Fruit fly (Drosophila melanogaster) whole organism, embryonic: ENCODE measurements around the gene Txl.

Source experiments
- Atf-2 ChIP-seq: fragments of 200-800 bp; sonication (Bioruptor generic); optimal IDR thresholded peaks from 2 replicates; lab custom pipeline; 2016; ENCODE audit warnings: missing biosample characterization, missing genetic modification characterization
- CG11560 ChIP-seq: fragments of 200-800 bp; sonication (Bioruptor generic); IDR thresholded peaks from 3 replicates; pipeline ENCODE4 v1.3.6; 2022; ENCODE audit warnings: missing biosample characterization, missing genetic modification characterization
- CG11723 ChIP-seq: fragments of 200-800 bp; sonication (Bioruptor generic); optimal IDR thresholded peaks from 2 replicates; lab custom pipeline; 2017; ENCODE audit warnings: missing biosample characterization, mild to moderate bottlenecking, missing genetic modification characterization
- CG13894 ChIP-seq: fragments of 200-800 bp; sonication (Bioruptor generic); optimal IDR thresholded peaks from 3 replicates; lab custom pipeline; 2018; ENCODE audit warnings: missing biosample characterization, mild to moderate bottlenecking, missing genetic modification characterization, moderate library complexity
- CG14667 ChIP-seq: fragments of 200-800 bp; sonication (Bioruptor generic); IDR thresholded peaks from 2 replicates; pipeline ENCODE4 v1.3.6; 2022; ENCODE audit warnings: missing biosample characterization, missing genetic modification characterization
- CG15601 ChIP-seq: fragments of 200-800 bp; sonication (Bioruptor generic); optimal IDR thresholded peaks from 3 replicates; lab custom pipeline; 2019; ENCODE audit warnings: missing biosample characterization, mild to moderate bottlenecking, missing genetic modification characterization, moderate library complexity
- CG1603 ChIP-seq: fragments of 200-800 bp; sonication (Bioruptor generic); optimal IDR thresholded peaks from 2 replicates; lab custom pipeline; 2019; ENCODE audit warnings: missing biosample characterization, mild to moderate bottlenecking, missing genetic modification characterization, moderate library complexity
- CG17912 ChIP-seq: fragments of 200-800 bp; sonication (Bioruptor generic); optimal IDR thresholded peaks from 2 replicates; lab custom pipeline; 2018; ENCODE audit warnings: missing biosample characterization, mild to moderate bottlenecking, missing genetic modification characterization
- CG1792 ChIP-seq: fragments of 200-800 bp; sonication (Bioruptor generic); optimal IDR thresholded peaks from 2 replicates; lab custom pipeline; 2016; ENCODE audit warnings: missing biosample characterization, missing genetic modification characterization
- CG1832 ChIP-seq: fragments of 200-800 bp; sonication (Bioruptor generic); optimal IDR thresholded peaks from 2 replicates; lab custom pipeline; 2017; ENCODE audit warnings: missing biosample characterization, mild to moderate bottlenecking, missing genetic modification characterization, inconsistent platforms
- CG2116 ChIP-seq: fragments of 200-800 bp; sonication (Bioruptor generic); optimal IDR thresholded peaks from 3 replicates; lab custom pipeline; 2018; ENCODE audit warnings: missing biosample characterization, mild to moderate bottlenecking, missing genetic modification characterization
- CG2199 ChIP-seq: fragments of 200-800 bp; sonication (Bioruptor generic); IDR thresholded peaks from 3 replicates; pipeline ENCODE4 v1.3.6; 2022; ENCODE audit warnings: missing biosample characterization, missing genetic modification characterization
- CG2875 ChIP-seq: fragments of 200-800 bp; sonication (Bioruptor generic); optimal IDR thresholded peaks from 2 replicates; lab custom pipeline; 2017; ENCODE audit warnings: missing biosample characterization, mild to moderate bottlenecking, missing genetic modification characterization, missing genetic modification reagents
- CG31388 ChIP-seq: fragments of 200-800 bp; sonication (Bioruptor generic); optimal IDR thresholded peaks from 2 replicates; lab custom pipeline; 2016; ENCODE audit warnings: missing biosample characterization, missing genetic modification characterization
- CG3281 ChIP-seq: fragments of 200-800 bp; sonication (Bioruptor generic); optimal IDR thresholded peaks from 3 replicates; lab custom pipeline; 2017; ENCODE audit warnings: missing biosample characterization, mild to moderate bottlenecking, missing genetic modification characterization
- CG4424 ChIP-seq: fragments of 200-800 bp; sonication (Bioruptor generic); optimal IDR thresholded peaks from 3 replicates; lab custom pipeline; 2016; ENCODE audit warnings: missing biosample characterization, missing genetic modification characterization
- CG4854 ChIP-seq: fragments of 200-800 bp; sonication (Bioruptor generic); optimal IDR thresholded peaks from 2 replicates; lab custom pipeline; 2016; ENCODE audit warnings: missing biosample characterization, missing genetic modification characterization, inconsistent platforms
- CG5245 ChIP-seq: fragments of 200-800 bp; sonication (Bioruptor generic); optimal IDR thresholded peaks from 3 replicates; lab custom pipeline; 2016; ENCODE audit warnings: missing biosample characterization, missing genetic modification characterization
- CG7745 ChIP-seq: fragments of 200-800 bp; sonication (Bioruptor generic); optimal IDR thresholded peaks from 2 replicates; lab custom pipeline; 2018; ENCODE audit warnings: missing biosample characterization, mild to moderate bottlenecking, missing genetic modification characterization, moderate library complexity
- CG9215 ChIP-seq: fragments of 200-800 bp; sonication (Bioruptor generic); IDR thresholded peaks from 2 replicates; pipeline ENCODE4 v1.3.6; 2022; ENCODE audit warnings: missing biosample characterization, missing genetic modification characterization
- CrebB ChIP-seq: fragments of 200-800 bp; sonication (Bioruptor generic); optimal IDR thresholded peaks from 3 replicates; lab custom pipeline; 2018; ENCODE audit warnings: missing biosample characterization, mild to moderate bottlenecking, missing genetic modification characterization
- D19B ChIP-seq: fragments of 200-800 bp; sonication (Bioruptor generic); optimal IDR thresholded peaks from 2 replicates; lab custom pipeline; 2017; ENCODE audit warnings: missing biosample characterization, mild to moderate bottlenecking, missing genetic modification characterization
- Dll ChIP-seq: fragments of 200-800 bp; sonication (Bioruptor generic); IDR thresholded peaks from 4 replicates; pipeline ENCODE4 v1.3.6; 2022; ENCODE audit warnings: missing biosample characterization, missing genetic modification characterization; ENCODE audit not compliant: partially characterized antibody
- HLH3B ChIP-seq: fragments of 200-800 bp; sonication (Bioruptor generic); IDR thresholded peaks from 2 replicates; pipeline ENCODE4 v1.3.6; 2022; ENCODE audit warnings: missing biosample characterization, missing genetic modification characterization
- NC2α ChIP-seq: fragments of 200-800 bp; sonication (Bioruptor generic); optimal IDR thresholded peaks from 2 replicates; lab custom pipeline; 2016; ENCODE audit warnings: missing biosample characterization, missing genetic modification characterization
- Rfx ChIP-seq: fragments of 200-800 bp; sonication (Bioruptor generic); IDR thresholded peaks from 2 replicates; pipeline ENCODE4 v1.3.6; 2022; ENCODE audit warnings: missing biosample characterization, missing genetic modification characterization
- Six4 ChIP-seq: fragments of 200-800 bp; sonication (Bioruptor generic); optimal IDR thresholded peaks from 2 replicates; lab custom pipeline; 2016; ENCODE audit warnings: missing biosample characterization, missing genetic modification characterization
- Sox102F ChIP-seq: fragments of 200-800 bp; sonication (Bioruptor generic); optimal IDR thresholded peaks from 2 replicates; lab custom pipeline; 2018; ENCODE audit warnings: missing biosample characterization, mild to moderate bottlenecking, missing genetic modification characterization, moderate library complexity
- Usf ChIP-seq: fragments of 200-800 bp; sonication (Bioruptor generic); optimal IDR thresholded peaks from 2 replicates; lab custom pipeline; 2017; ENCODE audit warnings: missing genotype, missing biosample characterization, missing genetic modification characterization
- br ChIP-seq: fragments of >200 bp; optimal IDR thresholded peaks from 2 replicates; lab custom pipeline; 2017
- bsh ChIP-seq, 2 experiments: fragments of 200-800 bp; sonication (Bioruptor generic); optimal IDR thresholded peaks; 2 replicates each; lab custom pipeline; 2017 to 2018; ENCODE audit warnings: mild to moderate bottlenecking in 2 of 2, missing biosample characterization in 2 of 2, missing genetic modification characterization in 2 of 2, moderate library complexity in 1 of 2
- caup ChIP-seq: fragments of 200-800 bp; sonication (Bioruptor generic); optimal IDR thresholded peaks from 3 replicates; lab custom pipeline; 2017; ENCODE audit warnings: missing biosample characterization, mild to moderate bottlenecking, missing genetic modification characterization, moderate library complexity; ENCODE audit not compliant: severe bottlenecking
- corto ChIP-seq: fragments of 200-800 bp; sonication (Bioruptor generic); optimal IDR thresholded peaks from 2 replicates; lab custom pipeline; 2016; ENCODE audit warnings: missing biosample characterization, mild to moderate bottlenecking, missing genetic modification characterization, moderate library complexity
- da ChIP-seq: fragments of 200-800 bp; sonication (Bioruptor generic); optimal IDR thresholded peaks from 2 replicates; lab custom pipeline; 2016; ENCODE audit warnings: missing biosample characterization, missing genetic modification characterization
- dm ChIP-seq: fragments of 200-800 bp; sonication (Bioruptor generic); optimal IDR thresholded peaks from 3 replicates; lab custom pipeline; 2016; ENCODE audit warnings: missing biosample characterization, missing genetic modification characterization
- dmrt11E ChIP-seq: fragments of 200-800 bp; sonication (Bioruptor generic); optimal IDR thresholded peaks from 3 replicates; lab custom pipeline; 2018; ENCODE audit warnings: missing biosample characterization, mild to moderate bottlenecking, missing genetic modification characterization, moderate library complexity
- ems ChIP-seq: fragments of 200-800 bp; sonication (Bioruptor generic); optimal IDR thresholded peaks from 3 replicates; lab custom pipeline; 2016; ENCODE audit warnings: missing biosample characterization, missing genetic modification characterization
- ham ChIP-seq: fragments of 200-800 bp; sonication (Bioruptor generic); IDR thresholded peaks from 2 replicates; pipeline ENCODE4 v1.3.6; 2022; ENCODE audit warnings: missing biosample characterization, missing genetic modification characterization
- hth ChIP-seq: fragments of >200 bp; optimal IDR thresholded peaks from 2 replicates; lab custom pipeline; 2017; ENCODE audit warnings: inconsistent platforms
- mld ChIP-seq: fragments of 200-800 bp; sonication (Bioruptor generic); IDR thresholded peaks from 3 replicates; pipeline ENCODE4 v1.3.6; 2022; ENCODE audit warnings: missing biosample characterization, missing genetic modification characterization; ENCODE audit not compliant: partially characterized antibody
- nom ChIP-seq: fragments of 200-800 bp; sonication (Bioruptor generic); optimal IDR thresholded peaks from 2 replicates; lab custom pipeline; 2017; ENCODE audit warnings: missing biosample characterization, missing genetic modification characterization, mild to moderate bottlenecking, moderate library complexity, missing genetic modification reagents
- odd ChIP-seq: fragments of 200-800 bp; sonication (Bioruptor generic); optimal IDR thresholded peaks from 2 replicates; lab custom pipeline; 2017; ENCODE audit warnings: missing biosample characterization, mild to moderate bottlenecking, missing genetic modification characterization
- p53 ChIP-seq: fragments of 200-800 bp; sonication (Bioruptor generic); optimal IDR thresholded peaks from 2 replicates; lab custom pipeline; 2016; ENCODE audit warnings: missing biosample characterization, missing genetic modification characterization
- pnt ChIP-seq: fragments of 200-800 bp; sonication (Bioruptor generic); optimal IDR thresholded peaks from 3 replicates; lab custom pipeline; 2016; ENCODE audit warnings: missing biosample characterization, missing genetic modification characterization
- prd ChIP-seq, 3 experiments: fragments of >200 bp in 2 of 3; fragments of 200-800 bp in 1 of 3; sonication (Bioruptor generic) in 1 of 3; optimal IDR thresholded peaks in 2 of 3; IDR thresholded peaks in 1 of 3; 2 replicates in 2 of 3; 3 replicates in 1 of 3; pipeline versions ENCODE4 v1.3.6 to Lab custom; 2017 to 2022; ENCODE audit warnings: missing biosample characterization in 1 of 3, missing genetic modification characterization in 1 of 3
- pum ChIP-seq: fragments of 200-800 bp; sonication (Bioruptor generic); optimal IDR thresholded peaks from 2 replicates; lab custom pipeline; 2016; ENCODE audit warnings: missing biosample characterization, missing genetic modification characterization
- run ChIP-seq: fragments of 200-800 bp; sonication (Bioruptor generic); optimal IDR thresholded peaks from 3 replicates; lab custom pipeline; 2018; ENCODE audit warnings: missing biosample characterization, mild to moderate bottlenecking, missing genetic modification characterization
- schlank ChIP-seq: fragments of 200-800 bp; sonication (Bioruptor generic); optimal IDR thresholded peaks from 2 replicates; lab custom pipeline; 2018; ENCODE audit warnings: missing biosample characterization, mild to moderate bottlenecking, missing genetic modification characterization
- sqz ChIP-seq: fragments of 200-800 bp; sonication (Bioruptor generic); optimal IDR thresholded peaks from 3 replicates; lab custom pipeline; 2018; ENCODE audit warnings: missing biosample characterization, mild to moderate bottlenecking, missing genetic modification characterization
- stc ChIP-seq: fragments of 200-800 bp; sonication (Bioruptor generic); IDR thresholded peaks from 2 replicates; pipeline ENCODE4 v1.3.6; 2022; ENCODE audit warnings: missing biosample characterization, missing genetic modification characterization
- tgo ChIP-seq: fragments of 200-800 bp; sonication (Bioruptor generic); IDR thresholded peaks from 3 replicates; pipeline ENCODE4 v1.3.6; 2022; ENCODE audit warnings: missing biosample characterization, missing genetic modification characterization
- vvl ChIP-seq: fragments of 200-800 bp; sonication (Bioruptor generic); IDR thresholded peaks from 2 replicates; pipeline ENCODE4 v1.3.6; 2022; ENCODE audit warnings: missing biosample characterization, missing genetic modification characterization

Gene Txl

dm6 chr3L:5809201-5809584 is 43.5 kb downstream of the Txl start (continued):
- TF ChIP-seq HLH3B (GFP tag; lab: Robert Waterston, UW), result no peak
- TF ChIP-seq Sox102F, result peak; percentile 45
- no peak for TF ChIP-seq CG31388
- no peak for TF ChIP-seq NC2α (GFP tag; lab: Kevin White, UChicago)
- TF ChIP-seq CG1792, result no peak
- no peak for TF ChIP-seq prd (optimal IDR thresholded peaks at IDR 0.05; lab: Kevin White, UChicago)
- TF ChIP-seq prd (GFP tag; IDR thresholded peaks at IDR 0.05; lab: Robert Waterston, UW), result no peak
- no peak for TF ChIP-seq CG13894 (tag; lab: Kevin White, UChicago)
- no peak for TF ChIP-seq CG5245 (GFP tag; lab: Kevin White, UChicago)
- TF ChIP-seq Atf-2 (GFP tag; lab: Kevin White, UChicago), result no peak
- peak; percentile 18; the same call in 1 of the 3 replicates for TF ChIP-seq tgo (GFP tag; lab: Robert Waterston, UW)
- TF ChIP-seq CG11723 (GFP tag; lab: Kevin White, UChicago), result peak; percentile 25
- no peak for TF ChIP-seq caup (GFP tag; lab: Kevin White, UChicago)
- no peak for TF ChIP-seq p53
- no peak for TF ChIP-seq CG2116 (GFP tag; lab: Kevin White, UChicago)
- no peak for TF ChIP-seq CG15601 (tag; lab: Kevin White, UChicago)
- no peak for TF ChIP-seq CG3281
- no peak for TF ChIP-seq odd (GFP tag; lab: Kevin White, UChicago)
- peak; percentile 16 for TF ChIP-seq CG1603 (tag; lab: Kevin White, UChicago)
- no peak for TF ChIP-seq hth (lab: Kevin White, UChicago)
- TF ChIP-seq stc (GFP tag; lab: Robert Waterston, UW), result no peak
- TF ChIP-seq CG14667, result no peak
- no peak for TF ChIP-seq ham (GFP tag; lab: Robert Waterston, UW)
- no peak for TF ChIP-seq pum (GFP tag; lab: Kevin White, UChicago)
- TF ChIP-seq schlank, result no peak
- TF ChIP-seq CrebB, result no peak
- no peak for TF ChIP-seq CG1832 (GFP tag; lab: Kevin White, UChicago)
- TF ChIP-seq nom (GFP tag; lab: Kevin White, UChicago), result no peak
- TF ChIP-seq CG11560, result no peak
- TF ChIP-seq Dll (GFP tag; lab: Robert Waterston, UW), result no peak
- no peak for TF ChIP-seq CG2199
- no peak for TF ChIP-seq run (tag; lab: Kevin White, UChicago)
- no peak for TF ChIP-seq pnt
- no peak for TF ChIP-seq Rfx (GFP tag; lab: Robert Waterston, UW)
- TF ChIP-seq corto, result no peak
- no peak for TF ChIP-seq dm (GFP tag; lab: Kevin White, UChicago)
- no peak for TF ChIP-seq D19B (GFP tag; lab: Kevin White, UChicago)
- TF ChIP-seq ems (GFP tag; lab: Kevin White, UChicago), result no peak
- no peak for TF ChIP-seq CG17912
- TF ChIP-seq CG4424 (GFP tag; lab: Kevin White, UChicago), result no peak
- peak; percentile 35 for TF ChIP-seq dmrt11E
- no peak for TF ChIP-seq Usf (GFP tag; lab: Kevin White, UChicago)
- no peak for TF ChIP-seq Six4 (GFP tag; lab: Kevin White, UChicago)
- TF ChIP-seq vvl, result no peak
- TF ChIP-seq mld (GFP tag; lab: Robert Waterston, UW), result no peak
- no peak for TF ChIP-seq br (lab: Kevin White, UChicago)
- peak in 1 of 2 experiments; percentile 29 for TF ChIP-seq bsh (GFP tag; optimal IDR thresholded peaks at IDR 0.05; lab: Kevin White, UChicago)
- no peak for TF ChIP-seq da
- TF ChIP-seq CG9215, result no peak
- no peak for TF ChIP-seq CG7745 (tag; lab: Kevin White, UChicago)
- TF ChIP-seq CG2875, result peak; percentile 0
- no peak for TF ChIP-seq sqz (GFP tag; lab: Kevin White, UChicago)
- no peak for TF ChIP-seq CG4854
